Worm (Caenorhabditis elegans): ENCODE measurements around the gene srh-296.

srh-296 gene

DNA sequence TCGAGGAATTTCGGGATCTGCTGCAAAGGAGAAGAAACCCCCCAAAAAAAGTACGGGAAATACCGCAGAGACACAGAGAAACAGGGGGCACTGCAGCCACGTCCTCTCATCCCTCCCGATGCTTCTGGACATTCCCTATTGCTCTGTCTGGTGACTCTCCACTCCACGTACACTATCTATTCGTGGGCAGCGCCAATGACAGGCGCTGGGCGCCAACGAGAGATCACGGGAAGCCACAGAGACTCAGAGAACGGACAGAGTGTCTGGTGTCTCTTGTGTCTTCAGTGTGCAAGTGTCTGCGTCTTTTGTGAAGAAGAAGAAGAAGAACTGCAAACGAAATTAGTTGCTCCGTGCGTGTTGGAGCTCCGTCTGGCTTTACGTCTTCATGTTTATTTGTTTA lies 47.7 kb downstream of the srh-296 start (continued):
- peak; percentile 84 for TF ChIP-seq mep-1 (tag; optimal IDR thresholded peaks at IDR 0.05)
- peak; percentile 64 for TF ChIP-seq mef-2 (tag; optimal IDR thresholded peaks at IDR 0.05)
- no peak for TF ChIP-seq fkh-4 (tag; optimal IDR thresholded peaks at IDR 0.05; ENCODE audit: borderline replicate concordance)
- TF ChIP-seq xbp-1 (tag; optimal IDR thresholded peaks at IDR 0.05) = peak; percentile 73
- peak; percentile 41 for TF ChIP-seq ama-1 (optimal IDR thresholded peaks at IDR 0.05)
- peak; percentile 74 for TF ChIP-seq nhr-77 (tag; optimal IDR thresholded peaks at IDR 0.05)
- TF ChIP-seq unc-86 (tag; optimal IDR thresholded peaks at IDR 0.05) = peak; percentile 89
- TF ChIP-seq pag-3 (tag; optimal IDR thresholded peaks at IDR 0.05; ENCODE audit: borderline replicate concordance, insufficient read depth) = no peak
- peak; percentile 47 for TF ChIP-seq fkh-10 (GFP tag; optimal IDR thresholded peaks at IDR 0.05)
- TF ChIP-seq dsc-1 (tag; optimal IDR thresholded peaks at IDR 0.05) = peak; percentile 76
- TF ChIP-seq fkh-8 (tag; optimal IDR thresholded peaks at IDR 0.05) = peak; percentile 93
- TF ChIP-seq lin-14 (GFP tag; optimal IDR thresholded peaks at IDR 0.05) = peak; percentile 97
- TF ChIP-seq nhr-47 (tag; optimal IDR thresholded peaks at IDR 0.05) = peak; percentile 92
- peak; percentile 82 to 95 for TF ChIP-seq efl-1 (optimal IDR thresholded peaks at IDR 0.05)
- peak; percentile 60 to 96 for TF ChIP-seq efl-1 (GFP tag; optimal IDR thresholded peaks at IDR 0.05 in 1 of 2)
- peak; percentile 56 to 69 (median 66) for TF ChIP-seq dpl-1 (GFP tag; optimal IDR thresholded peaks at IDR 0.05)
- TF ChIP-seq sup-37 (GFP tag; optimal IDR thresholded peaks at IDR 0.05) = peak; percentile 3
- peak; percentile 86 for TF ChIP-seq ztf-4 (tag; optimal IDR thresholded peaks at IDR 0.05)
- TF ChIP-seq tbx-2 (tag; optimal IDR thresholded peaks at IDR 0.05) = peak; percentile 90
- TF ChIP-seq nhr-11 (tag; optimal IDR thresholded peaks at IDR 0.05) = peak; percentile 34
- TF ChIP-seq ceh-82 (tag; optimal IDR thresholded peaks at IDR 0.05) = peak; percentile 59 to 92 (median 82)
- TF ChIP-seq lin-13 (GFP tag; optimal IDR thresholded peaks at IDR 0.05) = peak; percentile 76
- TF ChIP-seq isw-1 (GFP tag; IDR thresholded peaks at IDR 0.05) = peak; percentile 61

DNA sequence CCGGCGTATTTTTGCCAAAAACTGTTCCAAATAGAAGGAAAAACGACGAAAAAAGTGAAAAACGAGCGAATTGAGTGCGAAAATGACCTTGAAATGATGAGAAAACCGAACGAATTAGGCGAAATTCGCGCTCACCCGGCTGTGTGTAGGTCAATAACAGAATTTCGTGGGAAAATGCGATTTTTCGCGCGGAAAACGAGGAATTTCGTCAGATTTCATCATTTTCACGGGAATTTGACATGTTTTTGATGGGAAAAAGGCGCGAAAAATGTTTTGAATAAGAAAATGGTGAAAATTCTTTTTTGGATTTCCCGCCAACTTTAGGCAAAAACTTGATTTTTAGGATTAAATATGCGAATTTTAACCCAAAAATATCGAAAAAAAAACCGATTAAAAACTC lies 48.9 kb downstream of the srh-296 start:
- TF ChIP-seq efl-1 (optimal IDR thresholded peaks at IDR 0.05) (peak in 1 of 2 experiments; percentile 4), efl-1 (GFP tag; optimal IDR thresholded peaks at IDR 0.05 in 1 of 2) (no peak), blmp-1 (tag; optimal IDR thresholded peaks at IDR 0.05) (peak; percentile 86), unc-130 (tag; optimal IDR thresholded peaks at IDR 0.05) (no peak), skn-1 (tag; optimal IDR thresholded peaks at IDR 0.05) (peak; percentile 65), dpl-1 (GFP tag; optimal IDR thresholded peaks at IDR 0.05) (peak in 1 of 3 experiments; percentile 7), nhr-84 (tag; optimal IDR thresholded peaks at IDR 0.05) (no peak)

DNA sequence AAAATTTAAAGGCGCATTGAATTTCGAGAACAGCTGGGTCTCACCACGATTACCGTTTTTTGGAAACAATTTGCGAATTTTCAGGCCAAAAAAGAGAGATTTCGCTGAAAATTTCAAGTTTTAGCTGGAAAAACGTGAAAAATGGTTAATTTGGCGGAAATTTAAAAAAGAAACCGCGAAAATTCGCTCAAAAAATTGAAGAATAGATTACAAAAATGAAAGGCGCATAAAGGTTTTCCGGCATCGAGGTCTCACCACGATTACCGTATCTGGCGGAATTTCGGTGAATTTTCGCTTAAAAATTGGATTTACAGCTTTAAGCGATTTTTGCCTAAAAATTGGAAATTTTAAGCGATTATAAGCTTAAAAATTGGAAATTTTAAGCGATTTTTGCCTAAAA lies 49.4 kb downstream of the srh-296 start:
- TF ChIP-seq irx-1 (tag; optimal IDR thresholded peaks at IDR 0.05) = no peak
- no peak for TF ChIP-seq hlh-17 (GFP tag; optimal IDR thresholded peaks at IDR 0.05; ENCODE audit: borderline replicate concordance)
- no peak for TF ChIP-seq nhr-28 (tag; optimal IDR thresholded peaks at IDR 0.05)
- TF ChIP-seq swsn-7 (tag; optimal IDR thresholded peaks at IDR 0.05) = no peak
- TF ChIP-seq hpl-2 (GFP tag; optimal IDR thresholded peaks at IDR 0.05) = no peak
